Worm (Caenorhabditis elegans) whole organism, early embryonic: ENCODE results near the gene gad-1.

Experiments used
- B0310.2 ChIP-seq: sonication (generic microtip); optimal IDR thresholded peaks from 2 replicates; lab custom pipeline; 2016; ENCODE audit warnings: mild to moderate bottlenecking, missing genetic modification characterization, missing compliant biosample characterization
- F13C5.2 ChIP-seq: sonication (generic microtip); optimal IDR thresholded peaks from 2 replicates; lab custom pipeline; 2017; ENCODE audit warnings: mild to moderate bottlenecking, missing genetic modification characterization, inconsistent platforms, missing compliant biosample characterization
- aly-1 ChIP-seq: sonication (generic microtip); optimal IDR thresholded peaks from 2 replicates; lab custom pipeline; 2016; ENCODE audit warnings: missing genetic modification characterization, missing compliant biosample characterization
- ama-1 ChIP-seq: fragments of 150-350 bp; optimal IDR thresholded peaks from 2 replicates; lab custom pipeline; 2014
- ceh-13 ChIP-seq: fragments of 200-800 bp; sonication (Bioruptor generic); optimal IDR thresholded peaks from 2 replicates; lab custom pipeline; 2018; ENCODE audit warnings: mild to moderate bottlenecking, missing genetic modification characterization, missing compliant biosample characterization
- ceh-36 ChIP-seq: sonication (generic microtip); optimal IDR thresholded peaks from 2 replicates; lab custom pipeline; 2016; ENCODE audit warnings: missing genetic modification characterization, inconsistent platforms, missing compliant biosample characterization
- ets-7 ChIP-seq: sonication (generic microtip); optimal IDR thresholded peaks from 2 replicates; lab custom pipeline; 2016; ENCODE audit warnings: missing genotype, missing genetic modification characterization, missing compliant biosample characterization
- flt-1 ChIP-seq: fragments of 200-800 bp; sonication (Bioruptor generic); IDR thresholded peaks from 2 replicates; pipeline ENCODE4 v1.3.6; 2022; ENCODE audit warnings: missing genetic modification characterization, missing compliant biosample characterization
- hmbx-1 ChIP-seq: sonication (generic microtip); optimal IDR thresholded peaks from 2 replicates; lab custom pipeline; 2016; ENCODE audit warnings: mild to moderate bottlenecking, missing genetic modification characterization, missing compliant biosample characterization
- hmg-4 ChIP-seq: fragments of 200-800 bp; sonication (Bioruptor generic); optimal IDR thresholded peaks from 2 replicates; lab custom pipeline; 2018; ENCODE audit warnings: mild to moderate bottlenecking, missing genetic modification characterization, missing compliant biosample characterization
- hnd-1 ChIP-seq: sonication (generic microtip); optimal IDR thresholded peaks from 2 replicates; lab custom pipeline; 2016; ENCODE audit warnings: missing genetic modification characterization, missing compliant biosample characterization
- pes-1 ChIP-seq: fragments of 200-800 bp; sonication (Bioruptor generic); IDR thresholded peaks from 2 replicates; pipeline ENCODE4 v1.3.6; 2022; ENCODE audit warnings: missing genetic modification reagents, missing genetic modification characterization, missing compliant biosample characterization
- scrt-1 ChIP-seq: fragments of 200-800 bp; sonication (Bioruptor generic); IDR thresholded peaks from 2 replicates; pipeline ENCODE4 v1.3.6; 2022; ENCODE audit warnings: missing genetic modification characterization, missing compliant biosample characterization
- sea-1 ChIP-seq: fragments of 200-800 bp; sonication (Bioruptor generic); conservative IDR thresholded peaks from 2 replicates; pipeline ENCODE4 v1.3.6; 2022; ENCODE audit warnings: missing genetic modification characterization, missing compliant biosample characterization
- tbx-11 ChIP-seq: fragments of 200-800 bp; sonication (Bioruptor generic); IDR thresholded peaks from 2 replicates; pipeline ENCODE4 v1.3.6; 2022; ENCODE audit warnings: missing genetic modification characterization, missing compliant biosample characterization
- tbx-37 ChIP-seq: fragments of 200-800 bp; sonication (Bioruptor generic); conservative IDR thresholded peaks from 2 replicates; pipeline ENCODE4 v1.3.6; 2022; ENCODE audit warnings: missing genetic modification reagents, missing genetic modification characterization, missing compliant biosample characterization
- tra-4 ChIP-seq: sonication (generic microtip); optimal IDR thresholded peaks from 2 replicates; lab custom pipeline; 2017; ENCODE audit warnings: missing genetic modification characterization, missing compliant biosample characterization

Gene gad-1

DNA sequence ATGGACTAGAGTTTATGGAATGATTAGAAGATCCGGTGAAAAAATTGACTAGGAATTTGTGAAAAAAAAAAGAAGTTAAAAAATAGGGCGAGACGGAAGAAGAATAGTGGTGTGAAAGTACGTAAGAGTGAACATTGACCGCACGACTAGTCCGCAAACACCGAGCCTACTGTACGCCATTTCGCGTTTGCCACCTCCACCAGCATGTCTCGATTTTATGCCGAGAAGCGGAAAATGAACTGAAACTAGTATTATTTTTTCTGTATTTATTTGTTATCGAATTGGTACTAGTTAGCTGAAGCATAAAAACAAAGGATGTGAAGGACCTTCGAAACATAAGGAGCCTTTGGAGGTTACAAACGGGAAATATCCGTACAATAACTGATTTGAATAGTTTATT, 5.9 kb downstream of the gad-1 start:
- TF ChIP-seq tra-4 (no peak), aly-1 (no peak), F13C5.2 (tag; lab: Kevin White, UChicago) (peak; percentile 10)

- TF ChIP-seq tbx-37 (GFP tag; lab: Robert Waterston, UW) (no peak), aly-1 (no peak), ceh-13 (no peak), flt-1 (GFP tag; lab: Robert Waterston, UW) (no peak), tra-4 (no peak), sea-1 (GFP tag; lab: Robert Waterston, UW) (no peak), hmg-4 (GFP tag; lab: Kevin White, UChicago) (no peak), tbx-11 (no peak), ceh-36 (tag; lab: Kevin White, UChicago) (no peak), ets-7 (tag; lab: Kevin White, UChicago) (no peak), B0310.2 (tag; lab: Kevin White, UChicago) (no peak), ama-1 (no peak), hmbx-1 (no peak), F13C5.2 (tag; lab: Kevin White, UChicago) (no peak), scrt-1 (GFP tag; lab: Robert Waterston, UW) (no peak), pes-1 (GFP tag; lab: Robert Waterston, UW) (no peak), hnd-1 (tag; lab: Kevin White, UChicago) (no peak)
Measured at ce11 chrV:6426843-6427242, 6.5 kb downstream of the gad-1 start, which contains the start of gene atp-4. Gene atp-4, minus strand, starts transcription at chrV:6427112.

ce11 chrV:6425927-6426326, 7.4 kb downstream of the gad-1 start, which contains the start of gene T05H4.11:
Gene T05H4.11, minus strand, starts transcription at chrV:6426261.
- TF ChIP-seq pes-1 (GFP tag; lab: Robert Waterston, UW): no peak
- TF ChIP-seq hmg-4 (GFP tag; lab: Kevin White, UChicago): no peak
- no peak for TF ChIP-seq tbx-11
- no peak for TF ChIP-seq tbx-37 (GFP tag; lab: Robert Waterston, UW)
- no peak for TF ChIP-seq hmbx-1
- TF ChIP-seq scrt-1 (GFP tag; lab: Robert Waterston, UW): no peak
- no peak for TF ChIP-seq B0310.2 (tag; lab: Kevin White, UChicago)
- no peak for TF ChIP-seq sea-1 (GFP tag; lab: Robert Waterston, UW)
- no peak for TF ChIP-seq ets-7 (tag; lab: Kevin White, UChicago)
- TF ChIP-seq tra-4: no peak
- no peak for TF ChIP-seq ama-1
- no peak for TF ChIP-seq ceh-13
- no peak for TF ChIP-seq F13C5.2 (tag; lab: Kevin White, UChicago)
- no peak for TF ChIP-seq flt-1 (GFP tag; lab: Robert Waterston, UW)
- TF ChIP-seq hnd-1 (tag; lab: Kevin White, UChicago): no peak
- no peak for TF ChIP-seq ceh-36 (tag; lab: Kevin White, UChicago)

ce11 chrV:6424055-6424454, 9.2 kb downstream of the gad-1 start, which contains the start of gene urb-1:
Gene urb-1, minus strand, starts transcription at chrV:6424155.
- no peak for TF ChIP-seq B0310.2 (tag; lab: Kevin White, UChicago)
- TF ChIP-seq ama-1: peak; percentile 17
- no peak for TF ChIP-seq ets-7 (tag; lab: Kevin White, UChicago)
- no peak for TF ChIP-seq hmg-4 (GFP tag; lab: Kevin White, UChicago)
- TF ChIP-seq aly-1: no peak
- TF ChIP-seq tbx-37 (GFP tag; lab: Robert Waterston, UW): no peak
- no peak for TF ChIP-seq F13C5.2 (tag; lab: Kevin White, UChicago)
- TF ChIP-seq tra-4: no peak

DNA sequence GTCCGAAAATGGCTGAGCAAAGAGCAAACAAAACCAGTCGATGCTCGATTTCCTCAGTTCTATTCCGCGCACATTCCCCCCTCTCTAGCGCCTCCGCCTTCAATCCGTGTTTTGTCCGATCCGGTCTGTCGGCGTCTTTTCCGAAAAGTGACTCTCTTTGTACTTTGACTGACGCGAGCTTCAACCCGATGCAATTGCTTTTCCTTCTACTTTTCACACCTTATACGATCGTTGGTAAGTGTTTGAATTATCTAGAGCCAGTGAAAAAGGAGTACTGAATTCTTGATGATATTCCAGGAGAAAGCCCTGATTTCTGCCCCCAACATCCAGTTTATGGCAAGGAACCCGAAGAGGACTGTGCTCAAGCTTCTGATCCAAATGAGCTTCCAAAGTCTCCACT, 18.3 kb downstream of the gad-1 start, which contains the start of gene cht-6:
Gene cht-6, plus strand, starts transcription at position 9 of the 400 bp plus-strand sequence.
- TF ChIP-seq pes-1 (GFP tag; lab: Robert Waterston, UW) (no peak), tra-4 (no peak), F13C5.2 (tag; lab: Kevin White, UChicago) (no peak), ceh-13 (no peak), sea-1 (GFP tag; lab: Robert Waterston, UW) (no peak), hmbx-1 (no peak), flt-1 (GFP tag; lab: Robert Waterston, UW) (no peak), hmg-4 (GFP tag; lab: Kevin White, UChicago) (no peak), hnd-1 (tag; lab: Kevin White, UChicago) (no peak)

ce11 chrV:6414469-6414868, 18.8 kb downstream of the gad-1 start:
- TF ChIP-seq hnd-1 (tag; lab: Kevin White, UChicago): no peak
- TF ChIP-seq F13C5.2 (tag; lab: Kevin White, UChicago): no peak
- no peak for TF ChIP-seq hmbx-1
- TF ChIP-seq scrt-1 (GFP tag; lab: Robert Waterston, UW): no peak
- no peak for TF ChIP-seq pes-1 (GFP tag; lab: Robert Waterston, UW)
- no peak for TF ChIP-seq ama-1
- TF ChIP-seq tbx-11: no peak
- TF ChIP-seq ets-7 (tag; lab: Kevin White, UChicago): no peak
- no peak for TF ChIP-seq tra-4
- TF ChIP-seq ceh-36 (tag; lab: Kevin White, UChicago): no peak
- no peak for TF ChIP-seq flt-1 (GFP tag; lab: Robert Waterston, UW)
- no peak for TF ChIP-seq aly-1
- no peak for TF ChIP-seq hmg-4 (GFP tag; lab: Kevin White, UChicago)
- TF ChIP-seq B0310.2 (tag; lab: Kevin White, UChicago): no peak
- TF ChIP-seq sea-1 (GFP tag; lab: Robert Waterston, UW): no peak
- TF ChIP-seq tbx-37 (GFP tag; lab: Robert Waterston, UW): no peak
- TF ChIP-seq ceh-13: no peak

- TF ChIP-seq scrt-1 (GFP tag; lab: Robert Waterston, UW) (no peak), ceh-13 (no peak), pes-1 (GFP tag; lab: Robert Waterston, UW) (no peak), F13C5.2 (tag; lab: Kevin White, UChicago) (no peak), tbx-11 (no peak), flt-1 (GFP tag; lab: Robert Waterston, UW) (no peak), ets-7 (tag; lab: Kevin White, UChicago) (no peak), sea-1 (GFP tag; lab: Robert Waterston, UW) (no peak), tra-4 (no peak), ceh-36 (tag; lab: Kevin White, UChicago) (no peak), hmbx-1 (no peak), tbx-37 (GFP tag; lab: Robert Waterston, UW) (no peak)
Measured at ce11 chrV:6413057-6413456, 20.2 kb downstream of the gad-1 start.
